Worm (Caenorhabditis elegans) whole organism, L2 larva: ENCODE results near the gene M106.2.

ENCODE experiments used
- F13H6.1 ChIP-seq: sonication (generic microtip); optimal IDR thresholded peaks from 2 replicates; lab custom pipeline; 2016; ENCODE audit warnings: missing genetic modification characterization, missing compliant biosample characterization
- aly-2 ChIP-seq: fragments of 150-350 bp; optimal IDR thresholded peaks from 2 replicates; lab custom pipeline; 2014; ENCODE audit warnings: missing biosample characterization, missing genetic modification characterization
- ceh-16 ChIP-seq: fragments of 150-350 bp; optimal IDR thresholded peaks from 2 replicates; lab custom pipeline; 2014; ENCODE audit warnings: missing biosample characterization, missing genetic modification characterization
- elt-1 ChIP-seq: fragments of 150-350 bp; optimal IDR thresholded peaks from 2 replicates; lab custom pipeline; 2014; ENCODE audit warnings: missing biosample characterization, missing genetic modification characterization
- elt-3 ChIP-seq: sonication (generic microtip); optimal IDR thresholded peaks from 2 replicates; lab custom pipeline; 2017; ENCODE audit warnings: missing biosample characterization, missing genetic modification characterization
- lin-39 ChIP-seq: fragments of 150-350 bp; optimal IDR thresholded peaks from 2 replicates; lab custom pipeline; 2014; ENCODE audit warnings: missing biosample characterization, missing genetic modification reagents, missing genetic modification characterization
- mdl-1 ChIP-seq, 2 experiments: fragments of 150-350 bp in 1 of 2; sonication (generic microtip) in 1 of 2; optimal IDR thresholded peaks; 2 replicates each; lab custom pipeline; 2017; ENCODE audit warnings: missing biosample characterization in 2 of 2, missing genetic modification characterization in 2 of 2
- nhr-10 ChIP-seq: sonication (generic microtip); optimal IDR thresholded peaks from 2 replicates; lab custom pipeline; 2017; ENCODE audit warnings: missing biosample characterization, missing genetic modification characterization
- nhr-25 ChIP-seq: fragments of 150-350 bp; sonication (generic microtip); optimal IDR thresholded peaks from 3 replicates; lab custom pipeline; 2014; ENCODE audit warnings: missing biosample characterization, missing genetic modification characterization
- nhr-6 ChIP-seq: fragments of 150-350 bp; optimal IDR thresholded peaks from 2 replicates; lab custom pipeline; 2014; ENCODE audit warnings: missing biosample characterization, missing genetic modification characterization
- nhr-77 ChIP-seq: fragments of 150-350 bp; optimal IDR thresholded peaks from 2 replicates; lab custom pipeline; 2014; ENCODE audit warnings: missing biosample characterization, missing genetic modification characterization
- snpc-4 ChIP-seq: fragments of 150-350 bp; optimal IDR thresholded peaks from 2 replicates; lab custom pipeline; 2014; ENCODE audit warnings: missing biosample characterization, missing genetic modification characterization
- ztf-11 ChIP-seq: sonication (generic microtip); optimal IDR thresholded peaks from 2 replicates; lab custom pipeline; 2017; ENCODE audit warnings: missing biosample characterization, missing genetic modification characterization

DNA sequence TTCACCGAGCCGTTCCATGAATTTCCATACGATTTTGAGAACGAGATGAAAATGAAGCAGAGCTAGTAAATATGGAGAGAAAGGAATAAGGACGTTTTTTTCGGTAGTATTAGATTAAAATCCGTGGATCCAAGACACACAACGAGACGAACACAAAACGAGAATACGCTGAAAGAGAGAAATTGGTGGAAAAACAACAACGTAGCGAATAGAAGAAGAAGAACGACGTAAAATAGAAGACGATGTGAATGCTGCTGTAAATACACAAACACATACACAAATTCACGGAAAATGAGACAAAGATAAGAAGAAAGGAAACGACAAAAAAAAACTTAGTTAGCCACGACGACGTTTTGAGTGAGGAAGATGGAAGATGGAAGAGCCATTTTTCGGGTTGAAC is 15.1 kb downstream of the M106.2 start:
- TF ChIP-seq elt-1 (tag; lab: Kevin White, UChicago) (no peak), ztf-11 (no peak), ceh-16 (no peak), F13H6.1 (tag; lab: Kevin White, UChicago) (no peak), elt-3 (tag; lab: Kevin White, UChicago) (no peak), nhr-6 (no peak), mdl-1 (tag; optimal IDR thresholded peaks at IDR 0.05; lab: Kevin White, UChicago) (no peak), nhr-25 (tag; lab: Kevin White, UChicago) (no peak), nhr-77 (tag; lab: Kevin White, UChicago) (no peak), snpc-4 (tag; lab: Kevin White, UChicago) (no peak), lin-39 (tag; lab: Kevin White, UChicago) (no peak), nhr-10 (tag; lab: Kevin White, UChicago) (no peak), aly-2 (no peak)
